Worm (Caenorhabditis elegans) whole organism, early embryonic: ENCODE data around the gene cox-15.

Source experiments
- B0310.2 ChIP-seq: sonication (generic microtip); optimal IDR thresholded peaks from 2 replicates; lab custom pipeline; 2016; ENCODE audit warnings: mild to moderate bottlenecking, missing genetic modification characterization, missing compliant biosample characterization
- ama-1 ChIP-seq: fragments of 150-350 bp; optimal IDR thresholded peaks from 2 replicates; lab custom pipeline; 2014
- ceh-13 ChIP-seq: fragments of 200-800 bp; sonication (Bioruptor generic); optimal IDR thresholded peaks from 2 replicates; lab custom pipeline; 2018; ENCODE audit warnings: mild to moderate bottlenecking, missing genetic modification characterization, missing compliant biosample characterization
- ceh-36 ChIP-seq: sonication (generic microtip); optimal IDR thresholded peaks from 2 replicates; lab custom pipeline; 2016; ENCODE audit warnings: missing genetic modification characterization, inconsistent platforms, missing compliant biosample characterization
- hnd-1 ChIP-seq: sonication (generic microtip); optimal IDR thresholded peaks from 2 replicates; lab custom pipeline; 2016; ENCODE audit warnings: missing genetic modification characterization, missing compliant biosample characterization
- pes-1 ChIP-seq: fragments of 200-800 bp; sonication (Bioruptor generic); IDR thresholded peaks from 2 replicates; pipeline ENCODE4 v1.3.6; 2022; ENCODE audit warnings: missing genetic modification reagents, missing genetic modification characterization, missing compliant biosample characterization
- scrt-1 ChIP-seq: fragments of 200-800 bp; sonication (Bioruptor generic); IDR thresholded peaks from 2 replicates; pipeline ENCODE4 v1.3.6; 2022; ENCODE audit warnings: missing genetic modification characterization, missing compliant biosample characterization
- sea-1 ChIP-seq: fragments of 200-800 bp; sonication (Bioruptor generic); conservative IDR thresholded peaks from 2 replicates; pipeline ENCODE4 v1.3.6; 2022; ENCODE audit warnings: missing genetic modification characterization, missing compliant biosample characterization
- tbx-37 ChIP-seq: fragments of 200-800 bp; sonication (Bioruptor generic); conservative IDR thresholded peaks from 2 replicates; pipeline ENCODE4 v1.3.6; 2022; ENCODE audit warnings: missing genetic modification reagents, missing genetic modification characterization, missing compliant biosample characterization
- tra-4 ChIP-seq: sonication (generic microtip); optimal IDR thresholded peaks from 2 replicates; lab custom pipeline; 2017; ENCODE audit warnings: missing genetic modification characterization, missing compliant biosample characterization

ce11 chrII:11185728-11186127 is 49.0 kb downstream of the cox-15 start, which contains the start of gene sfxn-1.2:
- TF ChIP-seq pes-1 = no peak
- no peak for TF ChIP-seq sea-1 (GFP tag; lab: Robert Waterston, UW)
- TF ChIP-seq ama-1 (lab: Kevin White, UChicago) = no peak
- no peak for TF ChIP-seq tra-4 (tag; lab: Kevin White, UChicago)
- no peak for TF ChIP-seq scrt-1
- no peak for TF ChIP-seq tbx-37 (GFP tag; lab: Robert Waterston, UW)
- no peak for TF ChIP-seq ceh-36
- no peak for TF ChIP-seq hnd-1 (tag; lab: Kevin White, UChicago)
- TF ChIP-seq B0310.2 (tag; lab: Kevin White, UChicago) = no peak
- TF ChIP-seq ceh-13 = no peak
